Fruit fly (Drosophila melanogaster) whole organism, adult: ENCODE data around the gene slp2.
A peak's percentile ranks its signal among the peaks of the same experiment; 100 is the strongest.

ENCODE experiments used
- CG11617 ChIP-seq: fragments of 200-800 bp; sonication (Bioruptor generic); optimal IDR thresholded peaks from 2 replicates; lab custom pipeline; 2017; ENCODE audit warnings: mild to moderate bottlenecking, missing biosample characterization, missing genetic modification reagents, missing genetic modification characterization
- CG12768 ChIP-seq: fragments of 200-800 bp; sonication (Bioruptor generic); optimal IDR thresholded peaks from 2 replicates; lab custom pipeline; 2017; ENCODE audit warnings: missing biosample characterization, missing genetic modification characterization, mild to moderate bottlenecking, moderate library complexity, missing genetic modification reagents
- CG14711 ChIP-seq: fragments of 200-800 bp; sonication (Bioruptor generic); optimal IDR thresholded peaks from 2 replicates; lab custom pipeline; 2018; ENCODE audit warnings: missing biosample characterization, mild to moderate bottlenecking, missing genetic modification characterization, moderate library complexity
- CG1620 ChIP-seq: fragments of 200-800 bp; sonication (Bioruptor generic); optimal IDR thresholded peaks from 2 replicates; lab custom pipeline; 2016; ENCODE audit warnings: missing biosample characterization, missing genetic modification characterization
- CG33017 ChIP-seq: fragments of 200-800 bp; sonication (Bioruptor generic); optimal IDR thresholded peaks from 2 replicates; lab custom pipeline; 2018; ENCODE audit warnings: missing biosample characterization, mild to moderate bottlenecking, missing genetic modification characterization, moderate library complexity
- CG5204 ChIP-seq: fragments of 200-800 bp; sonication (Bioruptor generic); optimal IDR thresholded peaks from 2 replicates; lab custom pipeline; 2016; ENCODE audit warnings: missing biosample characterization, missing genetic modification characterization
- CG7045 ChIP-seq: fragments of 200-800 bp; sonication (Bioruptor generic); optimal IDR thresholded peaks from 2 replicates; lab custom pipeline; 2017; ENCODE audit warnings: missing biosample characterization, mild to moderate bottlenecking, missing genetic modification characterization
- CG7101 ChIP-seq: fragments of 200-800 bp; sonication (Bioruptor generic); optimal IDR thresholded peaks from 2 replicates; lab custom pipeline; 2018; ENCODE audit warnings: missing biosample characterization, mild to moderate bottlenecking, missing genetic modification characterization, moderate library complexity
- Clk ChIP-seq: fragments of 200-800 bp; sonication (Bioruptor generic); optimal IDR thresholded peaks from 2 replicates; lab custom pipeline; 2017; ENCODE audit warnings: missing biosample characterization, missing genetic modification characterization
- Crg-1 ChIP-seq: fragments of 200-800 bp; sonication (Bioruptor generic); optimal IDR thresholded peaks from 2 replicates; lab custom pipeline; 2016; ENCODE audit warnings: missing biosample characterization, missing genetic modification characterization
- Hr96 ChIP-seq: fragments of 200-800 bp; sonication (Bioruptor generic); optimal IDR thresholded peaks from 2 replicates; lab custom pipeline; 2016; ENCODE audit warnings: missing biosample characterization, missing genetic modification characterization
- Mnt ChIP-seq: fragments of 200-800 bp; sonication (Bioruptor generic); optimal IDR thresholded peaks from 2 replicates; lab custom pipeline; 2016; ENCODE audit warnings: missing biosample characterization, mild to moderate bottlenecking, missing genetic modification characterization
- bab1 ChIP-seq: fragments of 200-800 bp; sonication (Bioruptor generic); optimal IDR thresholded peaks from 3 replicates; lab custom pipeline; 2019; ENCODE audit warnings: missing biosample characterization, mild to moderate bottlenecking, missing genetic modification characterization, moderate library complexity
- cic ChIP-seq: fragments of 200-800 bp; sonication (Bioruptor generic); optimal IDR thresholded peaks from 2 replicates; lab custom pipeline; 2017; ENCODE audit warnings: missing biosample characterization, mild to moderate bottlenecking, missing genetic modification characterization, moderate library complexity
- cnc ChIP-seq, 2 experiments: fragments of >200 bp; optimal IDR thresholded peaks; 2 replicates each; lab custom pipeline; 2017
- kay ChIP-seq: fragments of 200-800 bp; sonication (Bioruptor generic); peaks from one replicate; lab custom pipeline; 2016; ENCODE audit warnings: missing biosample characterization, missing genetic modification characterization, borderline replicate concordance
- ovo ChIP-seq: fragments of 200-800 bp; sonication (Bioruptor generic); optimal IDR thresholded peaks from 2 replicates; lab custom pipeline; 2016; ENCODE audit warnings: missing biosample characterization, missing genetic modification characterization
- pad ChIP-seq: fragments of 200-800 bp; sonication (Bioruptor generic); optimal IDR thresholded peaks from 3 replicates; lab custom pipeline; 2017; ENCODE audit warnings: missing biosample characterization, missing genetic modification characterization, mild to moderate bottlenecking, moderate library complexity, missing genetic modification reagents
- tj ChIP-seq: fragments of 200-800 bp; sonication (Bioruptor generic); optimal IDR thresholded peaks from 3 replicates; lab custom pipeline; 2017; ENCODE audit warnings: missing biosample characterization, mild to moderate bottlenecking, missing genetic modification characterization, moderate library complexity
- toe ChIP-seq: fragments of 200-800 bp; sonication (Bioruptor generic); optimal IDR thresholded peaks from 2 replicates; lab custom pipeline; 2016; ENCODE audit warnings: missing biosample characterization, missing genetic modification characterization

The slp2 gene

DNA sequence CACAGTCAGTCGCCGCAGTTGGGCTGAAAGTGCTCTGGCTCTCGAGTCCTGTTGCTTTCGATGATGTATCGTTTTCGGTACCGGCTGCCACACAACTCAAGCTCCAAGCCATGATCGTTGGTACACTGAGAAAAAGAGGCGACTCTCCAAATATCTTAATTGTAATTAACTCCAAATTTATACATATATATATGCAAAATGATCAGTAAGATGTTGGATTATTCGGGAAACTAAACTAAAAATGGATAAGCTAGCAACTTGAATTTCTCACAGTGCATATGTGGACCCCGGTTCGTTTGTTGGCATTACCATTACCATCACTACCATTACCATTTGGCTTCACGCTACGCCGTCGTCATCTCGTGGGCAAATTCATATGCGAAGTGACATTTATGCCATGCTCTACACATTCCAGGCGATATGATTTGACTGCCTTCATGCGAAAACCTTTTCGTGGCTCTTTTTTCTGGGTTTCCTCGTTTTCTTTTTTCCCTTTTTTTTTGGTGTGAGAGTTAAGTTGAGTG is 16.9 kb downstream of the slp2 start:
- TF ChIP-seq kay = no peak
- TF ChIP-seq CG33017 (tag; lab: Kevin White, UChicago) = no peak
- no peak for TF ChIP-seq tj (GFP tag; lab: Kevin White, UChicago)
- TF ChIP-seq CG5204 (GFP tag; lab: Kevin White, UChicago) = no peak
- no peak for TF ChIP-seq Mnt (GFP tag; lab: Kevin White, UChicago)
- TF ChIP-seq CG7101 (tag; lab: Kevin White, UChicago) = no peak

DNA sequence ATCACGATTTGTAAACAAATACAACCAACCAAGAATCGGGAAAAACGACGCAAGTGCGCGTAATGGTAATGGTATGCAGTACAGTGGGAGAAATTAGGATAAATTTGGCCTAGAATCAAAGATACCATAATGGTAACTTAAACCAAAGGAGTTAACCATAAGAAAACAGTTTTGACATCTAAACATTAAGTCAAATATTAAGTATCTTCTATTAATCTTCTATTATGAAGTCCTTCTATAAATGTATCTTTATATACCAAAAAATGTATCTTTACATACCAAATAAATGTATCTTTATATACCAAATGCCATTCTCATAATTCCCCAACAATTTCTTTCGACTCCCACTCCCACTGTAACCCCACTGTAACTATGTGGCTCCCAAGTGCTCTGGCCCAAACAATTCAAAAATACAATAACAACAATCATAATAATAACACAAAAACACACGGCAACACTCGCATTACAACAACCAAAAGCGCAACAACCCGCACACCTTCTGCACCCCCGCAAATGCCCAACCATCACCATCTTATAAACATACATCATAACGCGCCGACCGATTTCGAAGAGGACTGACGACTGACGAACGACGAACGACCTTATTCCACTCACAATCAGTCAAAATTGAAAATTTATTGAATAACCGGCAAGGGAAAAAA is 19.0 kb downstream of the slp2 start:
- TF ChIP-seq CG33017 (tag; lab: Kevin White, UChicago) (no peak), tj (GFP tag; lab: Kevin White, UChicago) (no peak), Hr96 (GFP tag; lab: Kevin White, UChicago) (no peak), CG5204 (GFP tag; lab: Kevin White, UChicago) (no peak), CG11617 (no peak), CG7045 (GFP tag; lab: Kevin White, UChicago) (no peak), toe (no peak), kay (no peak), CG7101 (tag; lab: Kevin White, UChicago) (no peak), CG12768 (no peak), ovo (no peak), Crg-1 (GFP tag; lab: Kevin White, UChicago) (no peak), cic (GFP tag; lab: Kevin White, UChicago) (no peak), pad (GFP tag; lab: Kevin White, UChicago) (no peak), CG1620 (GFP tag; lab: Kevin White, UChicago) (no peak), CG14711 (no peak)

dm6 chr2L:3856372-3856771 is 19.7 kb downstream of the slp2 start:
- TF ChIP-seq CG11617 (no peak), cic (GFP tag; lab: Kevin White, UChicago) (no peak), CG33017 (tag; lab: Kevin White, UChicago) (no peak), Hr96 (GFP tag; lab: Kevin White, UChicago) (no peak), toe (no peak), CG7101 (tag; lab: Kevin White, UChicago) (no peak), ovo (no peak), CG1620 (GFP tag; lab: Kevin White, UChicago) (no peak), kay (no peak), CG12768 (no peak), tj (GFP tag; lab: Kevin White, UChicago) (no peak), CG5204 (GFP tag; lab: Kevin White, UChicago) (no peak), cnc (optimal IDR thresholded peaks at IDR 0.05; lab: Kevin White, UChicago) (no peak), Crg-1 (GFP tag; lab: Kevin White, UChicago) (no peak), CG7045 (GFP tag; lab: Kevin White, UChicago) (no peak), bab1 (GFP tag; lab: Kevin White, UChicago) (no peak), Clk (GFP tag; lab: Kevin White, UChicago) (no peak), CG14711 (no peak), pad (GFP tag; lab: Kevin White, UChicago) (no peak)

DNA sequence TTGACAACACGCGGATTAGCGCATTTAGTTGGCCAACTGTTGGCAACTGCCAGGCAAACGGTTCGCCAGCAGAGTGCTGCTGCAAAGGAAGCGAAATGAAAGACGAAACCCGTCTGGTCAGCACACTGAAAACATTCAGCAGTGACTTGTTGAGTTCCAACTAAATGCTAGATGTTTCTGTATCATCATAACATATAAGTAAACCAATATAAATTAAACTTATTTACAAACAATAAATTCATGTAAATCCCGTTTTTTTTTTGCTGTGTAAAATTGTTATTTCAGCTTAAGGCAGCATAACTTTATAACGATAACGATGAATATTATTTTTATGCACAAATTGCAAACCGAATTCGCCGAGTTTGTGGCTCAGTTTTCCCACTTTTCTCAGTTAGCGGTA is 21.5 kb downstream of the slp2 start:
- TF ChIP-seq tj (GFP tag; lab: Kevin White, UChicago) (no peak), CG11617 (no peak), CG7101 (tag; lab: Kevin White, UChicago) (no peak), Mnt (GFP tag; lab: Kevin White, UChicago) (no peak), CG12768 (no peak), cnc (optimal IDR thresholded peaks at IDR 0.05; lab: Kevin White, UChicago) (no peak), Clk (GFP tag; lab: Kevin White, UChicago) (no peak), Crg-1 (GFP tag; lab: Kevin White, UChicago) (no peak), CG5204 (GFP tag; lab: Kevin White, UChicago) (no peak)

- no peak for TF ChIP-seq CG7101 (tag; lab: Kevin White, UChicago)
These were observed 24.7 kb downstream of the slp2 start for dm6 chr2L:3861388-3861787.

DNA sequence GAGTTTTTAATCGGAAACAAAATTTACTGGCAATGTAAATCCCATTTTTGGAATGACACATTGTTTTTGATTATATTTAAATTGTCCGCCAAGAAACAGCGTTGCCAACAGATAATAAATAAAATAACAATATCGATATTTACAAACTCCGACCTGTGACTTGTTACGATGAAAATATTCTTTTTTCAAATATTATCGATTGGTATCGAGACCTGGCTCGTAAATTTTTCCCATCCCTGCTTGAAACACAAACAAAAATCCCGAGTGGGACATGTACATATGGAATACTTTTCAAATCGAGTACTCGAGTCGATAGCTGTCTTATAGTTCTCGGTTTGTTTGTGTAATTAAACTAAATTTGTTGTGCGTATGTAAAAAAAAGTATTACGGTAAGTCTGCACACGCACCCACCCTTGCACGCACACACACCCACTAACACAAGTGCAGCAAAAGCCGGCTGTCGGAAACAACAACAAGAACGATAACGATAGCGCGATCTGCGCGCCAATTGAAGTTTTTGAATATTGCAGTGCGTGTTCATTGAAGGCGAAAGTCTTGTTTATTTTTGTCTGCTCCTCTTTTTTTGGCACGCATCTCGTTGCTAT is 25.9 kb downstream of the slp2 start, which contains the start of gene TTLL4B:
Gene TTLL4B (plus strand): TSS at position 232 of the 605 bp plus-strand sequence.
- TF ChIP-seq pad (GFP tag; lab: Kevin White, UChicago) (no peak), bab1 (GFP tag; lab: Kevin White, UChicago) (peak; percentile 34), toe (peak; percentile 13)

- TF ChIP-seq CG1620 (GFP tag; lab: Kevin White, UChicago) = no peak
- no peak for TF ChIP-seq tj (GFP tag; lab: Kevin White, UChicago)
- no peak for TF ChIP-seq CG7045 (GFP tag; lab: Kevin White, UChicago)
- no peak for TF ChIP-seq cnc (optimal IDR thresholded peaks at IDR 0.05; lab: Kevin White, UChicago)
- TF ChIP-seq bab1 (GFP tag; lab: Kevin White, UChicago) = no peak
- no peak for TF ChIP-seq Crg-1 (GFP tag; lab: Kevin White, UChicago)
These were observed 30.9 kb downstream of the slp2 start, which contains the start of gene Cep97 for dm6 chr2L:3867474-3868082. Cep97 (plus strand) TSS chr2L:3867697.
